Fruit fly (Drosophila melanogaster) whole organism, embryonic: ENCODE data around the gene CG42554.

Experiments
- Abd-B ChIP-seq: fragments of 200-800 bp; sonication (Bioruptor generic); optimal IDR thresholded peaks from 2 replicates; lab custom pipeline; 2018; ENCODE audit warnings: missing biosample characterization, mild to moderate bottlenecking, missing genetic modification characterization, moderate library complexity
- Antp ChIP-seq: fragments of 200-800 bp; sonication (Bioruptor generic); optimal IDR thresholded peaks from 3 replicates; lab custom pipeline; 2016; ENCODE audit warnings: missing biosample characterization, missing genetic modification characterization
- Atf-2 ChIP-seq: fragments of 200-800 bp; sonication (Bioruptor generic); optimal IDR thresholded peaks from 2 replicates; lab custom pipeline; 2016; ENCODE audit warnings: missing biosample characterization, missing genetic modification characterization
- CG10321 ChIP-seq: fragments of 200-800 bp; sonication (Bioruptor generic); IDR thresholded peaks from 2 replicates; pipeline ENCODE4 v1.3.6; 2022; ENCODE audit warnings: missing biosample characterization, missing genetic modification characterization
- CG13424 ChIP-seq: fragments of 200-800 bp; sonication (Bioruptor generic); optimal IDR thresholded peaks from 2 replicates; lab custom pipeline; 2019; ENCODE audit warnings: missing biosample characterization, mild to moderate bottlenecking, missing genetic modification characterization, moderate library complexity
- CG14667 ChIP-seq: fragments of 200-800 bp; sonication (Bioruptor generic); IDR thresholded peaks from 2 replicates; pipeline ENCODE4 v1.3.6; 2022; ENCODE audit warnings: missing biosample characterization, missing genetic modification characterization
- CG1603 ChIP-seq: fragments of 200-800 bp; sonication (Bioruptor generic); optimal IDR thresholded peaks from 2 replicates; lab custom pipeline; 2019; ENCODE audit warnings: missing biosample characterization, mild to moderate bottlenecking, missing genetic modification characterization, moderate library complexity
- CG17359 ChIP-seq: fragments of 200-800 bp; sonication (Bioruptor generic); optimal IDR thresholded peaks from 3 replicates; lab custom pipeline; 2018; ENCODE audit warnings: missing biosample characterization, mild to moderate bottlenecking, missing genetic modification characterization, moderate library complexity
- CG17612 ChIP-seq: fragments of 200-800 bp; sonication (Bioruptor generic); IDR thresholded peaks from 2 replicates; pipeline ENCODE4 v1.3.6; 2022; ENCODE audit warnings: missing biosample characterization, missing genetic modification characterization
- CG17912 ChIP-seq: fragments of 200-800 bp; sonication (Bioruptor generic); optimal IDR thresholded peaks from 2 replicates; lab custom pipeline; 2018; ENCODE audit warnings: missing biosample characterization, mild to moderate bottlenecking, missing genetic modification characterization
- CG18476 ChIP-seq: fragments of 200-800 bp; sonication (Bioruptor generic); optimal IDR thresholded peaks from 2 replicates; lab custom pipeline; 2016; ENCODE audit warnings: missing biosample characterization, mild to moderate bottlenecking, missing genetic modification characterization
- CG2116 ChIP-seq: fragments of 200-800 bp; sonication (Bioruptor generic); optimal IDR thresholded peaks from 3 replicates; lab custom pipeline; 2018; ENCODE audit warnings: missing biosample characterization, mild to moderate bottlenecking, missing genetic modification characterization
- CG30020 ChIP-seq: fragments of 200-800 bp; optimal IDR thresholded peaks from 2 replicates; lab custom pipeline; 2019; ENCODE audit warnings: missing biosample characterization, mild to moderate bottlenecking, missing genetic modification characterization, moderate library complexity
- CG32532 ChIP-seq: fragments of 200-800 bp; sonication (Bioruptor generic); IDR thresholded peaks from 2 replicates; pipeline ENCODE4 v1.3.6; 2022; ENCODE audit warnings: missing biosample characterization, missing genetic modification characterization
- CG34422 ChIP-seq: fragments of 200-800 bp; sonication (Bioruptor generic); IDR thresholded peaks from 3 replicates; pipeline ENCODE4 v1.3.6; 2022; ENCODE audit warnings: missing biosample characterization, missing genetic modification characterization
- CG4404 ChIP-seq: fragments of 200-800 bp; sonication (Bioruptor generic); IDR thresholded peaks from 2 replicates; pipeline ENCODE4 v1.3.6; 2022; ENCODE audit warnings: missing biosample characterization, missing genetic modification characterization
- CG4707 ChIP-seq: fragments of 200-800 bp; sonication (Bioruptor generic); optimal IDR thresholded peaks from 2 replicates; lab custom pipeline; 2018; ENCODE audit warnings: missing biosample characterization, mild to moderate bottlenecking, missing genetic modification characterization, moderate library complexity
- CG4854 ChIP-seq: fragments of 200-800 bp; sonication (Bioruptor generic); optimal IDR thresholded peaks from 2 replicates; lab custom pipeline; 2016; ENCODE audit warnings: missing biosample characterization, missing genetic modification characterization, inconsistent platforms
- CG6175 ChIP-seq: fragments of 200-800 bp; sonication (Bioruptor generic); IDR thresholded peaks from 3 replicates; pipeline ENCODE4 v1.3.6; 2022; ENCODE audit warnings: missing biosample characterization, missing genetic modification characterization
- CG6689 ChIP-seq: fragments of 200-800 bp; sonication (Bioruptor generic); IDR thresholded peaks from 2 replicates; pipeline ENCODE4 v1.3.6; 2022; ENCODE audit warnings: missing biosample characterization, missing genetic modification characterization
- CG6765 ChIP-seq: fragments of 200-800 bp; sonication (Bioruptor generic); optimal IDR thresholded peaks from 3 replicates; lab custom pipeline; 2017; ENCODE audit warnings: missing biosample characterization, mild to moderate bottlenecking, missing genetic modification characterization
- CG7357 ChIP-seq: fragments of 200-800 bp; sonication (Bioruptor generic); IDR thresholded peaks from 3 replicates; pipeline ENCODE4 v1.3.6; 2022; ENCODE audit warnings: missing biosample characterization, missing genetic modification characterization
- CG7963 ChIP-seq: fragments of 200-800 bp; sonication (Bioruptor generic); IDR thresholded peaks from 3 replicates; pipeline ENCODE4 v1.3.6; 2022; ENCODE audit warnings: missing biosample characterization, missing genetic modification characterization; ENCODE audit not compliant: partially characterized antibody
- CoRest ChIP-seq: fragments of 200-800 bp; sonication (Bioruptor generic); optimal IDR thresholded peaks from 3 replicates; lab custom pipeline; 2018; ENCODE audit warnings: missing biosample characterization, mild to moderate bottlenecking, missing genetic modification characterization, moderate library complexity
- Dp ChIP-seq: fragments of 200-800 bp; sonication (Bioruptor generic); optimal IDR thresholded peaks from 2 replicates; lab custom pipeline; 2018; ENCODE audit warnings: missing biosample characterization, mild to moderate bottlenecking, missing genetic modification characterization, moderate library complexity
- Dref ChIP-seq: fragments of 200-800 bp; sonication (Bioruptor generic); IDR thresholded peaks from 2 replicates; pipeline ENCODE4 v1.3.6; 2022; ENCODE audit warnings: missing biosample characterization, missing genetic modification characterization
- Drgx ChIP-seq: fragments of 200-800 bp; sonication (Bioruptor generic); IDR thresholded peaks from 2 replicates; pipeline ENCODE4 v1.3.6; 2022; ENCODE audit warnings: missing biosample characterization, missing genetic modification characterization
- E2f2 ChIP-seq: fragments of 200-800 bp; sonication (Bioruptor generic); IDR thresholded peaks from 2 replicates; pipeline ENCODE4 v1.3.6; 2022; ENCODE audit warnings: missing biosample characterization, missing genetic modification characterization
- H2.0 ChIP-seq: fragments of 200-800 bp; sonication (Bioruptor generic); IDR thresholded peaks from 2 replicates; pipeline ENCODE4 v1.3.6; 2022; ENCODE audit warnings: missing biosample characterization, missing genetic modification characterization
- Lhr ChIP-seq: fragments of 200-800 bp; sonication (Bioruptor generic); optimal IDR thresholded peaks from 3 replicates; lab custom pipeline; 2017; ENCODE audit warnings: mild to moderate bottlenecking, missing biosample characterization, missing genetic modification reagents, missing genetic modification characterization
- NFAT ChIP-seq: fragments of 200-800 bp; sonication (Bioruptor generic); IDR thresholded peaks from 2 replicates; pipeline ENCODE4 v1.3.6; 2022; ENCODE audit warnings: missing biosample characterization, missing genetic modification characterization
- Ptx1 ChIP-seq: fragments of 200-800 bp; sonication (Bioruptor generic); IDR thresholded peaks from 2 replicates; pipeline ENCODE4 v1.3.6; 2022; ENCODE audit warnings: missing biosample characterization, missing genetic modification characterization
- Side ChIP-seq: fragments of 200-800 bp; sonication (Bioruptor generic); optimal IDR thresholded peaks from 2 replicates; lab custom pipeline; 2016; ENCODE audit warnings: missing biosample characterization, missing genetic modification characterization
- Sox102F ChIP-seq: fragments of 200-800 bp; sonication (Bioruptor generic); optimal IDR thresholded peaks from 2 replicates; lab custom pipeline; 2018; ENCODE audit warnings: missing biosample characterization, mild to moderate bottlenecking, missing genetic modification characterization, moderate library complexity
- bab2 ChIP-seq: fragments of 200-800 bp; sonication (Bioruptor generic); optimal IDR thresholded peaks from 2 replicates; lab custom pipeline; 2016; ENCODE audit warnings: missing biosample characterization, missing genetic modification characterization
- bbx ChIP-seq: fragments of 200-800 bp; sonication (Bioruptor generic); IDR thresholded peaks from 2 replicates; pipeline ENCODE4 v1.3.6; 2022; ENCODE audit warnings: missing biosample characterization, missing genetic modification characterization; ENCODE audit not compliant: partially characterized antibody
- cwo ChIP-seq: fragments of 200-800 bp; sonication (Bioruptor generic); optimal IDR thresholded peaks from 3 replicates; lab custom pipeline; 2017; ENCODE audit warnings: missing biosample characterization, missing genetic modification characterization, mild to moderate bottlenecking, moderate library complexity, missing genetic modification reagents
- dm ChIP-seq: fragments of 200-800 bp; sonication (Bioruptor generic); optimal IDR thresholded peaks from 3 replicates; lab custom pipeline; 2016; ENCODE audit warnings: missing biosample characterization, missing genetic modification characterization
- exex ChIP-seq: fragments of 200-800 bp; sonication (Bioruptor generic); optimal IDR thresholded peaks from 4 replicates; lab custom pipeline; 2018; ENCODE audit warnings: missing biosample characterization, mild to moderate bottlenecking, missing genetic modification characterization, moderate library complexity
- ftz-f1 ChIP-seq: fragments of 200-800 bp; sonication (Bioruptor generic); optimal IDR thresholded peaks from 2 replicates; lab custom pipeline; 2016; ENCODE audit warnings: missing biosample characterization, missing genetic modification characterization
- hbn ChIP-seq: fragments of 200-800 bp; sonication (Bioruptor generic); IDR thresholded peaks from 2 replicates; pipeline ENCODE4 v1.3.6; 2022; ENCODE audit warnings: missing biosample characterization, missing genetic modification characterization; ENCODE audit not compliant: partially characterized antibody
- mam ChIP-seq: fragments of 200-800 bp; sonication (Bioruptor generic); optimal IDR thresholded peaks from 3 replicates; lab custom pipeline; 2016; ENCODE audit warnings: missing biosample characterization, missing genetic modification characterization
- mld ChIP-seq: fragments of 200-800 bp; sonication (Bioruptor generic); IDR thresholded peaks from 3 replicates; pipeline ENCODE4 v1.3.6; 2022; ENCODE audit warnings: missing biosample characterization, missing genetic modification characterization; ENCODE audit not compliant: partially characterized antibody
- sd ChIP-seq: fragments of 200-800 bp; sonication (Bioruptor generic); optimal IDR thresholded peaks from 3 replicates; lab custom pipeline; 2018; ENCODE audit warnings: missing biosample characterization, mild to moderate bottlenecking, missing genetic modification characterization, moderate library complexity
- sob ChIP-seq: fragments of 200-800 bp; sonication (Bioruptor generic); IDR thresholded peaks from 2 replicates; pipeline ENCODE4 v1.3.6; 2022; ENCODE audit warnings: missing biosample characterization, missing genetic modification characterization
- tin ChIP-seq: fragments of 200-800 bp; sonication (Bioruptor generic); optimal IDR thresholded peaks from 3 replicates; lab custom pipeline; 2016; ENCODE audit warnings: missing biosample characterization, missing genetic modification characterization
- trem ChIP-seq: fragments of 200-800 bp; optimal IDR thresholded peaks from 3 replicates; lab custom pipeline; 2019; ENCODE audit warnings: missing biosample characterization, mild to moderate bottlenecking, missing genetic modification characterization, moderate library complexity
- unc-4 ChIP-seq: fragments of 200-800 bp; sonication (Bioruptor generic); IDR thresholded peaks from 2 replicates; pipeline ENCODE4 v1.3.6; 2022; ENCODE audit warnings: missing biosample characterization, missing genetic modification characterization; ENCODE audit not compliant: partially characterized antibody

Gene CG42554

DNA sequence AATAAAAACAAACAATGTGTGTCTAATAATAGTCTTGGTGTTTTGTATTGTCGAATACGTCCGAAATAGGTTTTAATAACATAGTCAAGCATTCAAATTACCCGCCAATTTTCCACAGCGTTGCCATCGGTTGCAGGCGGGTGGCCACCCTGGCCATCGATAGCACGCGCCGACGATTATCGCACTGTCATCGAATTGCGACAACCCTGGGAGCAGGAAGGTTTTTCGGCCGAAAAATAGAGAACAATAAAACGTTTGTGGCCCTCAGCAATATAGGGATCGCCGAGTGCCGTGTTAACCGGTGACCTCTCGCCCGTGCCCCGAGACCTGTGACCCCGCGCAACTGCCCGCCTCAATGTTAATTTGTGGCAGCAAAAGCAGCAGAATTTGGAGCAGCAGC lies 36.2 kb downstream of the CG42554 start, which contains the start of gene Usp10 (continued):
- TF ChIP-seq hbn = peak; percentile 77
- TF ChIP-seq bbx = peak; percentile 80
- TF ChIP-seq Dref (GFP tag; lab: Robert Waterston, UW) = peak; percentile 96
- TF ChIP-seq CoRest (tag; lab: Kevin White, UChicago) = no peak
- no peak for TF ChIP-seq sd (tag; lab: Kevin White, UChicago)
- TF ChIP-seq dm = peak; percentile 22
- TF ChIP-seq sob (GFP tag; lab: Robert Waterston, UW) = 0 out of 2 replicates have a peak, but pooled peaks have one; percentile 7
- no peak for TF ChIP-seq Antp (GFP tag; lab: Kevin White, UChicago)
- TF ChIP-seq ftz-f1 = peak; percentile 69
- peak; percentile 98 for TF ChIP-seq Dp (GFP tag; lab: Kevin White, UChicago)
- no peak for TF ChIP-seq CG10321 (GFP tag; lab: Robert Waterston, UW)
- TF ChIP-seq, all 482 proteins: peak for 86

- TF ChIP-seq CG4707 (GFP tag; lab: Kevin White, UChicago) (no peak), CG13424 (tag; lab: Kevin White, UChicago) (peak; percentile 44), sob (GFP tag; lab: Robert Waterston, UW) (no peak), CG17912 (GFP tag; lab: Kevin White, UChicago) (peak; percentile 5), NFAT (GFP tag; lab: Robert Waterston, UW) (0 out of 2 replicates have a peak, but pooled peaks have one; percentile 16), CG1603 (peak; percentile 35), CG32532 (GFP tag; lab: Robert Waterston, UW) (peak; percentile 61), Abd-B (GFP tag; lab: Kevin White, UChicago) (peak; percentile 62), CG17612 (no peak), CG6689 (GFP tag; lab: Robert Waterston, UW) (0 out of 2 replicates have a peak, but pooled peaks have one; percentile 9), CG4404 (GFP tag; lab: Robert Waterston, UW) (peak; percentile 62), CG4854 (GFP tag; lab: Kevin White, UChicago) (no peak), Atf-2 (GFP tag; lab: Kevin White, UChicago) (peak; percentile 47), unc-4 (GFP tag; lab: Robert Waterston, UW) (peak; percentile 74), mam (GFP tag; lab: Kevin White, UChicago) (peak; percentile 62), mld (GFP tag; lab: Robert Waterston, UW) (peak; percentile 74; the same call in 1 of the 3 replicates), CG6175 (GFP tag; lab: Robert Waterston, UW) (0 out of 3 replicates have a peak, but pooled peaks have one; percentile 45), Lhr (GFP tag; lab: Kevin White, UChicago) (no peak), CG30020 (tag; lab: Kevin White, UChicago) (peak; percentile 32), CG2116 (GFP tag; lab: Kevin White, UChicago) (peak; percentile 47), Dp (GFP tag; lab: Kevin White, UChicago) (peak; percentile 42), cwo (no peak), Ptx1 (GFP tag; lab: Robert Waterston, UW) (0 out of 2 replicates have a peak, but pooled peaks have one; percentile 38), CG17359 (tag; lab: Kevin White, UChicago) (no peak), tin (no peak), bab2 (GFP tag; lab: Kevin White, UChicago) (peak; percentile 38), Side (GFP tag; lab: Kevin White, UChicago) (peak; percentile 40), CG6765 (GFP tag; lab: Kevin White, UChicago) (no peak), CG7963 (GFP tag; lab: Robert Waterston, UW) (peak; percentile 61; the same call in 2 of the 3 replicates), E2f2 (GFP tag; lab: Robert Waterston, UW) (peak; percentile 47; the same call in 1 of the 2 replicates), Sox102F (GFP tag; lab: Kevin White, UChicago) (peak; percentile 7), CG7357 (GFP tag; lab: Robert Waterston, UW) (no peak), CG18476 (GFP tag; lab: Kevin White, UChicago) (no peak), CG14667 (GFP tag; lab: Robert Waterston, UW) (no peak), Drgx (no peak), CG34422 (GFP tag; lab: Robert Waterston, UW) (peak; percentile 67), exex (tag; lab: Kevin White, UChicago) (peak; percentile 7), H2.0 (GFP tag; lab: Robert Waterston, UW) (no peak), trem (tag; lab: Kevin White, UChicago) (peak; percentile 7)
These were observed 37.0 kb downstream of the CG42554 start for dm6 chr3L:872389-872972.
